Fruit fly (Drosophila melanogaster) whole organism, larva: ENCODE measurements around the gene APP-BP1.
A peak's percentile ranks its signal among the peaks of the same experiment; 100 is the strongest.

Experiments
- noc ChIP-seq: fragments of 200-800 bp; sonication (Bioruptor generic); optimal IDR thresholded peaks from 3 replicates; lab custom pipeline; 2019; ENCODE audit warnings: missing biosample characterization, mild to moderate bottlenecking, missing genetic modification characterization, moderate library complexity

APP-BP1 gene

DNA sequence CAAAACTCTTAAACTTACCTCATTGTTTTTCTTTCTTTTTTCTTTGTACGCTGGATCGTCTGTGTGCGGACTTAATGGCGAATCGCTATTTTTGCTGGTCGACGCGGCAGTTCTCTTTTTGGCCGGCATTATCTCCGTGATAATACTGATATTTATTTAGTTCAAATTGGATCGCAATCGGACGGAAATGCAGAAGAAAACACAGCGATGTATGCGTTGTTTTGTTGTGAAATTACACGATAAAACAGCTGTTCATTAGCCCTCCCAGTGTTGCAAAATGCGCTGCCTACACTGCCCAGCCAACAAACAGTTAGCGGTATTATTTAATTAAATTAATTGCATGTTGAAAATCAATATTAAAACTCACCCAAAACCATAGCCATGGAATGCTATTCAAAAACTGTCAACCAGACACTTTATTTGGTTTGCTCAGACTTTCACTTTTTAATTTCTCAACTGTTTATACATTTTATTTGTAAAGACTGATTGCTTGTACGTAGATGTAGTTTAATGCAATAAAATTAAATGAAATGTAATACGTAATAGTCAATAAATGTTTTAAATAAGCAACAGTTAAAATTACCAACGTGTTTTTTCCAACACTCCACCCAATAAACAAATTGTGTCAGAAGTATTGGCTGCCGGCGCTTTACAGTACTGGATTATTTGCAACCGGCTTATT is at the start of gene APP-BP1, which contains the start of gene Irbp18:
APP-BP1 (plus strand) TSS at position 431 of the 682 bp plus-strand sequence.
Irbp18 (minus strand) TSS at position 205 of the 682 bp plus-strand sequence.
- peak; percentile 94 for TF ChIP-seq noc (tag; lab: Kevin White, UChicago)

DNA sequence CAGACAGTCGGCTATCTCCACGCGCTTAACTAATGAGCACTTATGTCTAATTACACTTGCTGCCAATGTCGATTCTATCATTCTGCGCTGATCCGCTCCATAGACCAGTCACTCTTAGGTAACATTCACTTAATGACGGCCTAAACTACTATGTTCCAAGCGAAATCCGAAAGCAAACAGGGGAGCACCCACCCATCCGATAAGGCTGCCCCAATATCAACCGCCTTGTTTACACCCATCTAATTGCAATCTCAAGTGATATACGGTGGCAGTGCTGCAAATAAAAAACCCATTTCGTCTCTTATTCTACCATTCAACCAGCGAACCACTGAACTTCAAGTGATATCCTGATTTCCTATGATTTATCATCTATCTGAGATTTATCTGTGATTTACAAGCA is 48.8 kb upstream of the APP-BP1 start:
- peak; percentile 26 for TF ChIP-seq noc (tag; lab: Kevin White, UChicago)

DNA sequence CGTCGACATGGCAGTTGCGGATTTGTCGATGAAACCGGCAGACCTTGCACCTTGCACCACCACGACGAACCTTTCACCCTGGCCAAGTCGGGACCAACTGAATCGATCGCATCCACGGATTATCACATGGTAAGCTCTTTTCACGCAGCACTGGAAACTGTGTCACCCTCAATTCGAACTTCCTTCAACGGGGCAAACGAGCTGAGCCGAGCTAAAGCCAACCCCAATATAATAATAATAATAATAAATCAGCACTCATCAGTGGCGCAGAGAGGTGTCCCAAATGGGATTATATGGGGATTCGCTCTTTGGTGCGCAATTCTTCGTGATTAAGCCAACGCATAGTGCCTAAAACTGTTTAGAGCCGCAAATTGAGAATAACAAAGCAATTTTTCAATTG is 46.9 kb upstream of the APP-BP1 start, which contains the start of gene CG43693:
CG43693 (minus strand) TSS at position 101 of the 400 bp plus-strand sequence.
- no peak for TF ChIP-seq noc (tag; lab: Kevin White, UChicago)

DNA sequence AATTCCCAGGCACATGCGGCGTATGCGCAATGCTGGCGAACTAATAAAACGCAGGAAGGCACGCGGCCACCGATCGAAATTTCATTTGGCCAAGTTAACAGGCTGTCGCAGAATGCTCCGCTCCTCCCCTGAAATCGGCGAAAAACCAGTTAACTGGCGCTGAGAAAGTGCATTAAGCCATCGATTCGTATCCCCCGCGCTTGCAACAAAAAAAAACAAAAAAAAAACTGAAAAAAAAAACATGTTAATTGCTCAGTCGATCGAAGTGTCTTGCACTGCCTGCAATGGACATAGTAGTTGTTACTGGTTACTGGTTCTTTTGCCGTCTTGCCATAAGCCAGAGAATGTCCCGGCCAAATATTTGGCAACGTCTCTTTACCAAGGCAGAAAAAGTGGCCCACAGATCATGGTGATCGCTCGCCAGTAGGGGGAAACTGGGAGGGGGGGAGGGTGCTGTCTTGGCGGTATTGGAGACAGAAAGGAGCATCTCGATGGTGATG is 45.4 kb upstream of the APP-BP1 start:
- TF ChIP-seq noc (tag; lab: Kevin White, UChicago), result no peak

DNA sequence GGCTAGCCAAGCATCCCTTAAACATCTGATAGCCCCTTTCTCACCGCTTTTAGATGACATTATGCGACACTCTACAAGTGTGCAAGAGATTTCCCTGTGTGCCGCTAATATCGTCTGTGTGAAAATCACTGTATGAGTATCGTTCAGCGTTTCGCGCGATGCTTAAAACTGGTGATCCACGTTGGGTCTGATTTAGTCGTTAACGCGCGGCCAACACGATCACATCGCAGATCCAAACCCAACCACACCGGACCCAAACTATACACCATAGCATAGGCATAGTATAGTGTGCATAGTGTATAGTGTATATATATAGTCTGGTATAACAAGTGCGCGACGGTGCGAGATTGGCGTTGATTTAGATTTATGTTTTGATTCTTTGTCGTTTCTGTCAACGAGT is 44.4 kb upstream of the APP-BP1 start, which contains the start of gene CG7888:
CG7888 (plus strand) TSS at position 193 of the 400 bp plus-strand sequence.
- no peak for TF ChIP-seq noc (tag; lab: Kevin White, UChicago)

DNA sequence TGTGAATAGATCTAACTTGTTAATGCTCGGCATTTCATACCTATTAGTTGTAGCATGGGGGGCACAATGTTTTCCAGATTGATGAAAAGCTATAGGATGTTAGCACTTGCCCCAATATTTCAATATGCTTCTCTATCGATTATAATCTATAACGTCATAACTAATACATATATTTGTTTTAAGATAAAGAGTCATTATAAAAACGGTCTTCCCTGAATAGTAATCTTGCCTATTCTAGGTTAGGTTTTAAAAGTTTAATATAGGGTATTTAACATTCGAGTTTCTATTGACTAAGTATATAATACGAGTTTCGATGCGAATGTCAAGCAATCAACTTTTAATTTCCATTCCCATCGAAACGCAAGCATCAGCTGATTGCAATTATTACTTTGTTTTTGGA is 37.0 kb upstream of the APP-BP1 start, which contains the start of the genes CG6321 and Blos2:
CG6321 (minus strand) TSS at position 25 of the 400 bp plus-strand sequence.
Blos2 (plus strand) TSS at position 372 of the 400 bp plus-strand sequence.
- TF ChIP-seq noc (tag; lab: Kevin White, UChicago), result peak; percentile 83

DNA sequence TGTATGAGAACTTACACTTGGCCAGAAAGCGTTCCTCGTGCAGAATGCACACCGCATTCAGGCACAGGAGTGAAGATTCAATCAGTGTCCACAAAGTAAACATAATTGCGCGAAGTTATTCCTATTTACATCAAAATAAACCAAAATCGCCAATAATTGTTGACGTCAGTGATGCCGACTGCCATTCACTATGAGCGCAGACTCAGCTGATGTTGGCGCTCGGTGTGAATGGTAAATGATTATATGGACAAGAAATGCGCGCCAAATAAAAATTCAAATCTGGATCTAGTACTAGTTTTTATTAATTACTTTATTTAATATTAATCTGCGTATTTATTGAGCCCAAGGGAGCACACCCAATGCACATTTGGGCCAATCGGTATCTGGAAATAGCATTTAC is 35.8 kb upstream of the APP-BP1 start, which contains the start of gene CG32069:
CG32069 (minus strand) TSS at position 174 of the 400 bp plus-strand sequence.
- TF ChIP-seq noc (tag; lab: Kevin White, UChicago), result no peak

DNA sequence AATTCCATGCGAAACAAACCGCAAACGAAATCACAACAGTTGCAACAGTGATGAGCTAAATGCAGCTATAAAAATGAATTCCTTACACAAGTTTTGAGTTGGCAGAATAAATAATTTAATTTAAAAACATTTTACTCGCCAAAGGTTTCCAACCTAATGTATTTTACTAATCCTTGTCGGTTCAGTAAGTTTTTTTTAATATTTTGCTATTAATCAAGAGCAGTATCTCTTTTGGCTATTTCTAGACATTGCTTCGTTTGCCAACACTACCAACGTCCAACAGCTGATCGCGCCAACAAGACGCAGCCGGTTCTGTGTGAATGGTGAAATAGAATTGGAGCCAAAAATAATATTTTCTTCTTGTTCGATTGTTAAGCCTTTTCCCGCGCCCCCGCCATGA is 33.5 kb upstream of the APP-BP1 start, which contains the start of the genes CG32075, CG45101 and SuUR:
CG32075 (minus strand) TSS at position 253 of the 400 bp plus-strand sequence.
CG45101 (plus strand) TSS at position 303 of the 400 bp plus-strand sequence.
SuUR (plus strand) TSS at position 303 of the 400 bp plus-strand sequence.
- peak; percentile 79 for TF ChIP-seq noc (tag; lab: Kevin White, UChicago)

DNA sequence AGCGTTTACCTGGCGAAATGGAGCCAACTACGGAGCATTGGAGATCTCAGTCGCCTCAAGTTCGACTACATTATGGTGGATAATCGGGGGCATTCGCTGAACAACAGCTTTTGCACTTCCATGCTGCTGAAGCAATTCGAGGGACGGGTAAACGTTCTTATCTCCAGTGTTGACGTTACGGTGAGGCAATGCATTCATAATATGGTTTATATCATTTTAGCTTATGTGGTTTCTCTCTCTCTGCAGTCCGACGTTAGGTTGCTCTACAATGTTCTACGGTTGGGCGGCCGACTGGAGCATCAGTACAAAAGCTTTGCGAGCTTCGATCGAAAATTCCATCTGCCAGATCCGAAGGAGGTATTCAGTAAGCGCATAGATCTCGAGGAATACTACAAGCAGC is 32.4 kb upstream of the APP-BP1 start:
- no peak for TF ChIP-seq noc (tag; lab: Kevin White, UChicago)

DNA sequence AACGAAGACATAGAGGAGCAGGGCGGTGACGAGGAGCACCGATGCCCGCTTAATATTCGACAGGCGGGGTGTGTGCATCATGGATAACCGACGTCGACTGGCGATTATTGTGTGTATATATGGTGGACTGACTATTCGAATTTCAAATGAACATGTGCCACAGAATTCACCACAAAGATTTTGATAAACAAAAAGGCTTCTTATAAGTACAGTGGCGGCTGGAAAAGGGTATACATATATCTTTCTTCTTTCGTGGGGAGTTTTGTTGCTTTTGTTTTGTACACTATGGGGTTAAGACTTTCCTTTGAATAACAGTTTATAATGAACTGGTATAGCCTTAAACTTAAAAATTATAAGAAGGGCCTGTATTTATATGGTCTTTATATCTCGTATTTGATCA is 28.4 kb upstream of the APP-BP1 start, which contains the start of gene CG6310:
CG6310 (minus strand) TSS at position 101 of the 400 bp plus-strand sequence.
- no peak for TF ChIP-seq noc (tag; lab: Kevin White, UChicago)

DNA sequence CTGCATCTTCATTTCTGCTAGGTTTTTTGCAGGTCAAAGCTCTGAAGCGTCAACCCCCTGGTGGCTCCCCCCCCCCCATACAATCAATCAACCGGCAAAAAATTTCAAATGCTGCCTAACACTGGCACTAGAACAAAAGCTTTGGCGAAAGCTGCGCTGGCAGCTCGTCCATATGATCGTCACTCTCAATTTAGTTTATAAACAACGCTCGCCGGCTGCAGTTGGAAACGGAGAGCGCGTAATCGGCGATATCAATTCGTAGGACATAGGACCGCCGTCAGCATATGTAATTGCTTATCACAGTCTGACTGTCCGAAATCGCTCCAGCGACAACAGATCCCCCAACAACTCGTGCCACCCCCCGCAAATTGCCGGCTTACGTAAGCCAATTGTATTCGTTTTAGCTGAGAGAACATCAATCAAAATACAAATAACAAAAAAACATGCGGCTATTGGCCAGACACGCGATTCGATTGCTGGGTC is 27.8 kb upstream of the APP-BP1 start, which contains the start of gene Mocs1:
Mocs1 (plus strand) TSS at position 155 of the 483 bp plus-strand sequence.
- TF ChIP-seq noc (tag; lab: Kevin White, UChicago), result peak; percentile 67

DNA sequence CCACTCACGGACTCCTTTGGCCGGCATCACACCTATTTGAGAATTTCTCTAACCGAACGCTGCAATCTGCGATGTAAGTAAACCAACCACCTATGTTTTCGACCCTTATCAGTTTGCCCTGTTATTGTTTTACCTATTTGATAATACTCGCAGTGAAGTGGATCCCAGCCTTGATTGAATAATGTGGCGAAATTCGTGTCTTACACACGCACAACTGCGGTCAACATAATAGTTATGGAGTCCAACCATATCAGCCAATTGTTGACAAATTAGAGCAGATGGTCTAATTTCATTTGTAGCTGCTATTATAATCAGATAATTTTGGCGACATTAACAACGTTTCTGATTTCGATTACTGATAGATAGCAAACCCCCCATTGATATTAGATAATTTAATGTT is 27.2 kb upstream of the APP-BP1 start:
- TF ChIP-seq noc (tag; lab: Kevin White, UChicago), result no peak

DNA sequence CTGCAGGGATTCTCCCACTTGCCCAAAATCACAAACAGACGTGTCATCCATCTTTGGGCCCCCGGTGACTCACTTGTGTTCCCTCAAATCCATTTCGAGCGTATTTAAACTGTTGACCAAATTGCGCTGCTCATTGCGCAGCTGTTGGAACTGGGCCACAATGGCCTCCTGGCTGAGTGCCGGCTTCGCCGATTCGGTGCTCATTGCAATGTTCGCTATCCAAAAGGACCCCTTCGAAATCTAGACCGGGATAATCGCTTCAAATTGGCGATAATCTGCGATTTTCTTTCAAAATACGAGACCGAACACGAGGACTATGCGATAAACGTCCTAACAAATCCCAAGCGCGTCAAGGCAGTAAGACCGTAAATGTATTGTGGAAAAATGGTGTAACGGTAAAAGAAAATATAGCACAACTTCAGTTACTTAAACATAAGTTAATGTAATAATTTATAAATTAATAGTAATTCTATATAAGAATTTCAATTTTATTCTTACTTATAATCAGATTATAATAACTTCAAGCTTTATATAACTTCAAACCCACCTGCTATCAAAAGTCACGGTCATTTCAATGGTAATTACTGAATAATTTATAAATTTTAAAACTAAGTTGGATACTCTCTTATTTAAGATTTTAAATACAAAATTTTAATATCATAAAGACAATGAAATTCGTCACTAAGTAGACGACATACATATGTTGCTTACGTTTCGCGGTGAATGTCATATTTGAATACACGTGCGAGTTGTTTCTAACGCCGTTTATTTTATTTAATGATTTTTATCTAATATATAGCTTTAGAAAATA is 24.0 kb upstream of the APP-BP1 start, which contains the start of the genes Pfdn2 and Noc1:
Pfdn2 (minus strand) TSS at position 346 of the 811 bp plus-strand sequence.
Noc1 (plus strand) TSS at position 727 of the 811 bp plus-strand sequence.
- TF ChIP-seq noc (tag; lab: Kevin White, UChicago), result no peak

DNA sequence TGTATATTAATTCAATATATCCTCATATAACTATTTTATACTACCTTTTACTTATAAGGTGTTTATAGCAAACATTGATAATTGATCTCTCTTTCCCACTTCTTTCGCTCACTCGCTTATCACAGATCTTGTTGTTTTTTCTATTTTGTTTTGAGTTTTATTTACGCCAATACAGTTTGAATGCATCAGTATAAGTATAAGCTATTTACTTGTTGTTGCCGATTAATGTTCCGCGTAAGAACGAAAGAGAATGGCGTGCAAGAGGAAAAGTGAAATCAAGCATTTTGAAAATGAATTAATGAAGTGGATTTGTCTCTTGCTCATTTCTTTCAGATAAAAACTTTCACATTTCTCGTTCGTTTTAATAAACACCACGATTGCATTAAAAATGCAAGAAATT is 14.6 kb upstream of the APP-BP1 start:
- no peak for TF ChIP-seq noc (tag; lab: Kevin White, UChicago)
